Fruit fly (Drosophila melanogaster): ENCODE data around the gene CG10097.

dm6 chr3R:12378200-12378599 is 17.6 kb downstream of the CG10097 start, which contains the start of gene GstD7:
- TF ChIP-seq EcR (GFP tag; optimal IDR thresholded peaks at IDR 0.05) (no peak), usp (GFP tag; optimal IDR thresholded peaks at IDR 0.05) (no peak), CG8478 (optimal IDR thresholded peaks at IDR 0.05) (no peak), psq (optimal IDR thresholded peaks at IDR 0.05) (no peak)
